Fruit fly (Drosophila melanogaster) whole organism, pupa: ENCODE measurements around the gene CG5853.

Experiments used
- CG10348 ChIP-seq: fragments of 200-800 bp; sonication (Bioruptor generic); IDR thresholded peaks from 2 replicates; pipeline ENCODE4 v1.3.6; 2022; ENCODE audit warnings: missing biosample characterization, missing genetic modification characterization
- CG13204 ChIP-seq: fragments of 200-800 bp; sonication (Bioruptor generic); optimal IDR thresholded peaks from 2 replicates; lab custom pipeline; 2018; ENCODE audit warnings: missing biosample characterization, mild to moderate bottlenecking, missing genetic modification characterization, moderate library complexity
- CG14655 ChIP-seq: fragments of 200-800 bp; sonication (Bioruptor generic); optimal IDR thresholded peaks from 3 replicates; lab custom pipeline; 2017; ENCODE audit warnings: mild to moderate bottlenecking, missing biosample characterization, missing genetic modification reagents, missing genetic modification characterization
- CG17806 ChIP-seq: fragments of 200-800 bp; sonication (Bioruptor generic); optimal IDR thresholded peaks from 2 replicates; lab custom pipeline; 2018; ENCODE audit warnings: missing biosample characterization, mild to moderate bottlenecking, missing genetic modification characterization, moderate library complexity
- CG32121 ChIP-seq: fragments of 200-800 bp; sonication (Bioruptor generic); IDR thresholded peaks from 2 replicates; pipeline ENCODE4 v1.3.6; 2022; ENCODE audit warnings: missing biosample characterization, missing genetic modification characterization
- CG34367 ChIP-seq: fragments of 200-800 bp; sonication (Bioruptor generic); optimal IDR thresholded peaks from 2 replicates; lab custom pipeline; 2018; ENCODE audit warnings: missing biosample characterization, mild to moderate bottlenecking, missing genetic modification characterization
- CG8159 ChIP-seq: fragments of 200-800 bp; sonication (Bioruptor generic); optimal IDR thresholded peaks from 3 replicates; lab custom pipeline; 2018; ENCODE audit warnings: missing biosample characterization, mild to moderate bottlenecking, missing genetic modification characterization, moderate library complexity
- CG8301 ChIP-seq: fragments of 200-800 bp; sonication (Bioruptor generic); optimal IDR thresholded peaks from 2 replicates; lab custom pipeline; 2018; ENCODE audit warnings: missing biosample characterization, mild to moderate bottlenecking, missing genetic modification characterization
- D1 ChIP-seq: fragments of 200-800 bp; sonication (Bioruptor generic); optimal IDR thresholded peaks from 2 replicates; lab custom pipeline; 2018; ENCODE audit warnings: missing biosample characterization, mild to moderate bottlenecking, missing genetic modification characterization, moderate library complexity
- EcR ChIP-seq: fragments of 200-800 bp; sonication (Bioruptor generic); optimal IDR thresholded peaks from 3 replicates; lab custom pipeline; 2019; ENCODE audit warnings: missing biosample characterization, missing genetic modification characterization, mild to moderate bottlenecking, moderate library complexity, missing genetic modification reagents
- Pif1B ChIP-seq: fragments of 200-800 bp; sonication (Bioruptor generic); optimal IDR thresholded peaks from 3 replicates; lab custom pipeline; 2016; ENCODE audit warnings: missing biosample characterization, missing genetic modification characterization
- Snoo ChIP-seq: fragments of 200-800 bp; sonication (Bioruptor generic); optimal IDR thresholded peaks from 3 replicates; lab custom pipeline; 2017; ENCODE audit warnings: missing biosample characterization, mild to moderate bottlenecking, missing genetic modification characterization, inconsistent platforms
- gl ChIP-seq: fragments of 200-800 bp; sonication (Bioruptor generic); optimal IDR thresholded peaks from 2 replicates; lab custom pipeline; 2018; ENCODE audit warnings: missing biosample characterization, mild to moderate bottlenecking, missing genetic modification characterization
- rn ChIP-seq: fragments of 200-800 bp; sonication (Bioruptor generic); IDR thresholded peaks from 2 replicates; pipeline ENCODE4 v1.3.6; 2022; ENCODE audit warnings: missing biosample characterization, missing genetic modification characterization

DNA sequence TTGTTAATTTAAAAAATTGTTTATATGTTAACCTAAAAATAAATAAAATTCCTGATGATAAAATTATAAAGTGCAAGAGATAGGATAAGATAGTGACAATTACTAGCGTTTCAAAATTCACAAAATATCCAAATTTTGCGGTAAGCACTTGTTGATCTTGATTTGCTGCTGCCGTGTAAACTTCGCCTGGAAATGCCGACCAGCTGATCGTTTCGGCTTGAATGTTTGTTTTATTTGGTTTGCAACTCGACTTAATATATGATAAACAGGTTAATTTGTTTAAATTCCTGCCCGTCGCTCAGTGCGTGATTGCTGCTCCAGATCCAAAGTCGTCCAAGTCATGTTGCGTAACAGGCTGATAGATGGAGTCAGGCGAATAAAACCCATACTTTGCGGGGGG, 26.0 kb downstream of the CG5853 start, which contains the start of gene CG4592:
- TF ChIP-seq D1 (tag; lab: Kevin White, UChicago) (peak; percentile 2), Pif1B (GFP tag; lab: Kevin White, UChicago) (peak; percentile 77), CG34367 (peak; percentile 68), Snoo (tag; lab: Kevin White, UChicago) (no peak), CG14655 (no peak), EcR (GFP tag; lab: Kevin White, UChicago) (no peak), rn (GFP tag; lab: Robert Waterston, UW) (no peak), CG13204 (GFP tag; lab: Kevin White, UChicago) (no peak), CG8159 (peak; percentile 65), CG10348 (GFP tag; lab: Robert Waterston, UW) (no peak), CG32121 (GFP tag; lab: Robert Waterston, UW) (peak; percentile 82), gl (tag; lab: Kevin White, UChicago) (peak; percentile 36), CG8301 (tag; lab: Kevin White, UChicago) (no peak), CG17806 (no peak)
